Worm (Caenorhabditis elegans) whole organism, L4/young adult: Measurements from ENCODE around the gene clec-150.

ENCODE experiments used
- W03F9.2 ChIP-seq: fragments of 150-350 bp; optimal IDR thresholded peaks from 2 replicates; lab custom pipeline; 2014; ENCODE audit warnings: missing biosample characterization, missing genetic modification characterization
- dao-5 ChIP-seq: sonication (generic microtip); optimal IDR thresholded peaks from 2 replicates; lab custom pipeline; 2016; ENCODE audit warnings: missing genotype, missing genetic modification characterization, moderate library complexity, missing compliant biosample characterization
- him-1 ChIP-seq: sonication (generic microtip); optimal IDR thresholded peaks from 2 replicates; lab custom pipeline; 2016; ENCODE audit warnings: missing genotype, missing genetic modification reagents, missing genetic modification characterization, missing compliant biosample characterization

DNA sequence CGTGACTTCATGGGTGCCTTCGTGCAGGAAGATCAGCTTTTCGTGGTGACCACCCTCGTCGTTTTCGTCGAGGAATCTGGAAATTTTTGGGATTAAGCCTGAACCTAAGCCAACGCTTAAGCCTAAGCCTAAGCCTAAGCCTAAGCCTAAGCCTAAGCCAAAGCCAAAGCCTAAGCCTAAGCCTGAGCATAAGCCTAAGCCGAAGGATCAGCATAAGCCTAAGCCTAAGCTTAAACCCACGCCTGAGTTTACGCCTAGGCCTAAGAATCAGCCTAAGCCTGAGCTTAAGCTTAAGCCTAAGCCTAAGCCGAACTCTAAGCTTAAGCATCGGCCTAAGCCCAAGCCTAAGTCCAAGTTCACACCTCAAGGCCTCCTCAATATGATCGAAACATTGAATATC lies 49.8 kb downstream of the clec-150 start:
- no peak for TF ChIP-seq him-1
- no peak for TF ChIP-seq dao-5 (tag; lab: Kevin White, UChicago)
- TF ChIP-seq W03F9.2 (tag; lab: Kevin White, UChicago), result no peak
